Fruit fly (Drosophila melanogaster) whole organism, embryonic: ENCODE measurements around the gene Gga.

Experiments
- ATbp ChIP-seq: fragments of 200-800 bp; sonication (Bioruptor generic); optimal IDR thresholded peaks from 2 replicates; lab custom pipeline; 2017; ENCODE audit warnings: missing biosample characterization, mild to moderate bottlenecking, missing genetic modification characterization, missing genetic modification reagents
- CG13287 ChIP-seq: fragments of 200-800 bp; sonication (Bioruptor generic); IDR thresholded peaks from 2 replicates; pipeline ENCODE4 v1.3.6; 2022; ENCODE audit warnings: missing biosample characterization, missing genetic modification characterization; ENCODE audit not compliant: partially characterized antibody
- CG17385 ChIP-seq: fragments of 200-800 bp; sonication (Bioruptor generic); optimal IDR thresholded peaks from 3 replicates; lab custom pipeline; 2018; ENCODE audit warnings: missing biosample characterization, mild to moderate bottlenecking, missing genetic modification characterization
- CG18011 ChIP-seq: fragments of 200-800 bp; sonication (Bioruptor generic); optimal IDR thresholded peaks from 2 replicates; lab custom pipeline; 2017; ENCODE audit warnings: missing biosample characterization, missing genetic modification characterization, mild to moderate bottlenecking, moderate library complexity, missing genotype
- CG2199 ChIP-seq: fragments of 200-800 bp; sonication (Bioruptor generic); IDR thresholded peaks from 3 replicates; pipeline ENCODE4 v1.3.6; 2022; ENCODE audit warnings: missing biosample characterization, missing genetic modification characterization
- CG2889 ChIP-seq: fragments of 200-800 bp; sonication (Bioruptor generic); IDR thresholded peaks from 3 replicates; pipeline ENCODE4 v1.3.6; 2022; ENCODE audit warnings: missing biosample characterization, missing genetic modification characterization
- Hr78 ChIP-seq, 2 experiments: fragments of 200-800 bp in 1 of 2; fragments of >200 bp in 1 of 2; sonication (Bioruptor generic) in 1 of 2; optimal IDR thresholded peaks; 2 replicates each; lab custom pipeline; 2017 to 2019; ENCODE audit warnings: missing biosample characterization in 2 of 2, missing genetic modification characterization in 2 of 2, mild to moderate bottlenecking in 1 of 2, moderate library complexity in 1 of 2
- Side ChIP-seq: fragments of 200-800 bp; sonication (Bioruptor generic); optimal IDR thresholded peaks from 2 replicates; lab custom pipeline; 2016; ENCODE audit warnings: missing biosample characterization, missing genetic modification characterization
- Usf ChIP-seq: fragments of 200-800 bp; sonication (Bioruptor generic); optimal IDR thresholded peaks from 2 replicates; lab custom pipeline; 2017; ENCODE audit warnings: missing genotype, missing biosample characterization, missing genetic modification characterization
- ac ChIP-seq: fragments of 200-800 bp; sonication (Bioruptor generic); optimal IDR thresholded peaks from 3 replicates; lab custom pipeline; 2017; ENCODE audit warnings: missing biosample characterization, mild to moderate bottlenecking, missing genetic modification characterization
- ap ChIP-seq: fragments of 200-800 bp; sonication (Bioruptor generic); IDR thresholded peaks from 2 replicates; pipeline ENCODE4 v1.3.6; 2022; ENCODE audit warnings: missing biosample characterization, missing genetic modification characterization
- ro ChIP-seq: fragments of 200-800 bp; sonication (Bioruptor generic); IDR thresholded peaks from 2 replicates; pipeline ENCODE4 v1.3.6; 2022; ENCODE audit warnings: missing biosample characterization, missing genetic modification characterization

dm6 chrX:9590592-9590991 is 10.2 kb upstream of the Gga start:
- TF ChIP-seq CG2889 (no peak), Usf (no peak), CG13287 (no peak), ATbp (GFP tag; lab: Kevin White, UChicago) (no peak), Side (GFP tag; lab: Kevin White, UChicago) (no peak), CG2199 (GFP tag; lab: Robert Waterston, UW) (no peak), CG17385 (no peak), ro (GFP tag; lab: Robert Waterston, UW) (no peak), Hr78 (GFP tag; optimal IDR thresholded peaks at IDR 0.05; lab: Kevin White, UChicago) (no peak), CG18011 (GFP tag; lab: Kevin White, UChicago) (no peak), ac (GFP tag; lab: Kevin White, UChicago) (no peak), ap (GFP tag; lab: Robert Waterston, UW) (no peak)
